Fruit fly (Drosophila melanogaster): ENCODE data around the gene ppk18.

The ppk18 gene

dm6 chr2L:9737803-9738202, 33.0 kb downstream of the ppk18 start (continued):
- TF ChIP-seq Meics (GFP tag; optimal IDR thresholded peaks at IDR 0.05) (peak; percentile 17), CG34422 (GFP tag; IDR thresholded peaks at IDR 0.05) (no peak), CG2120 (GFP tag; optimal IDR thresholded peaks at IDR 0.05) (peak; percentile 2), CG10147 (GFP tag; optimal IDR thresholded peaks at IDR 0.05) (peak; percentile 0), CG8478 (optimal IDR thresholded peaks at IDR 0.05) (no peak), CG10979 (tag; optimal IDR thresholded peaks at IDR 0.05) (peak; percentile 13), CG2116 (GFP tag; optimal IDR thresholded peaks at IDR 0.05) (no peak), CG8388 (GFP tag; optimal IDR thresholded peaks at IDR 0.05) (no peak), HmgD (GFP tag; optimal IDR thresholded peaks at IDR 0.05) (no peak), ci (GFP tag; IDR thresholded peaks at IDR 0.05) (no peak), CG10267 (tag; optimal IDR thresholded peaks at IDR 0.05) (no peak), cg (GFP tag; optimal IDR thresholded peaks at IDR 0.05) (no peak), nerfin-2 (GFP tag; IDR thresholded peaks at IDR 0.05; ENCODE audit: partially characterized antibody) (no peak), CG14441 (GFP tag; IDR thresholded peaks at IDR 0.05) (peak; percentile 29; the same call in 1 of the 2 replicates), unc-4 (GFP tag; IDR thresholded peaks at IDR 0.05; ENCODE audit: partially characterized antibody) (no peak), Oli (tag; optimal IDR thresholded peaks at IDR 0.05) (peak; percentile 42), Lpt (GFP tag; optimal IDR thresholded peaks at IDR 0.05) (no peak), CG15514 (GFP tag; optimal IDR thresholded peaks at IDR 0.05) (peak; percentile 11), CG4820 (GFP tag; optimal IDR thresholded peaks at IDR 0.05) (peak; percentile 11), CG11247 (GFP tag; IDR thresholded peaks at IDR 0.05) (no peak)

- TF ChIP-seq sens (GFP tag) (no peak), H2.0 (GFP tag; IDR thresholded peaks at IDR 0.05) (no peak), CG16779 (GFP tag; IDR thresholded peaks at IDR 0.05) (no peak), CG6272 (GFP tag; IDR thresholded peaks at IDR 0.05) (no peak), CG15601 (tag; optimal IDR thresholded peaks at IDR 0.05) (no peak), Max (GFP tag; optimal IDR thresholded peaks at IDR 0.05) (no peak), H15 (GFP tag; IDR thresholded peaks at IDR 0.05) (peak; percentile 21; the same call in 1 of the 3 replicates), fd96Cb (tag; optimal IDR thresholded peaks at IDR 0.05) (no peak), Ets65A (GFP tag) (peak; percentile 70), Med (GFP tag) (peak; percentile 45), vvl (GFP tag; IDR thresholded peaks at IDR 0.05) (no peak), ftz-f1 (GFP tag; optimal IDR thresholded peaks at IDR 0.05) (no peak), Ptx1 (GFP tag; IDR thresholded peaks at IDR 0.05) (no peak)
Measured at dm6 chr2L:9737360-9737759, 33.4 kb downstream of the ppk18 start.

dm6 chr2L:9736000-9736695, 34.6 kb downstream of the ppk18 start, which contains the start of gene CG13117:
Gene CG13117 (plus strand): TSS chr2L:9736645.
- TF ChIP-seq CrebB (tag; optimal IDR thresholded peaks at IDR 0.05) (no peak), CG11695 (GFP tag; IDR thresholded peaks at IDR 0.05) (no peak), mirr (GFP tag; optimal IDR thresholded peaks at IDR 0.05) (no peak), maf-S (GFP tag; optimal IDR thresholded peaks at IDR 0.05) (no peak), Dek (tag; optimal IDR thresholded peaks at IDR 0.05) (no peak), HmgZ (tag; optimal IDR thresholded peaks at IDR 0.05) (no peak), BEAF-32 (GFP tag; optimal IDR thresholded peaks at IDR 0.05) (peak; percentile 32), CG8478 (optimal IDR thresholded peaks at IDR 0.05) (no peak), Sry-δ (GFP tag; optimal IDR thresholded peaks at IDR 0.05) (peak; percentile 7), CG6854 (GFP tag; optimal IDR thresholded peaks at IDR 0.05) (no peak), CG1792 (GFP tag; optimal IDR thresholded peaks at IDR 0.05) (no peak), Dll (GFP tag; IDR thresholded peaks at IDR 0.05; ENCODE audit: partially characterized antibody) (peak; percentile 37; the same call in 2 of the 4 replicates), row (GFP tag; IDR thresholded peaks at IDR 0.05) (peak; percentile 40; the same call in 2 of the 3 replicates), Oli (tag; optimal IDR thresholded peaks at IDR 0.05) (no peak), Taf1 (GFP tag; IDR thresholded peaks at IDR 0.05) (no peak), Sox102F (GFP tag; optimal IDR thresholded peaks at IDR 0.05) (no peak), Adf1 (GFP tag; IDR thresholded peaks at IDR 0.05) (no peak), CG1647 (GFP tag; optimal IDR thresholded peaks at IDR 0.05) (no peak), CG10321 (GFP tag; IDR thresholded peaks at IDR 0.05) (0 out of 2 replicates have a peak, but pooled peaks have one; percentile 16)
